Fruit fly (Drosophila melanogaster): Measurements from ENCODE around the gene CG31954.

dm6 chr2L:3539412-3539743 is 29.5 kb upstream of the CG31954 start:
- TF ChIP-seq CG10565 (GFP tag; optimal IDR thresholded peaks at IDR 0.05): no peak
- no peak for TF ChIP-seq CG18599 (GFP tag; optimal IDR thresholded peaks at IDR 0.05)
- no peak for TF ChIP-seq CG4707 (GFP tag; optimal IDR thresholded peaks at IDR 0.05)
- TF ChIP-seq Deaf1 (tag; optimal IDR thresholded peaks at IDR 0.05): peak; percentile 90
- no peak for TF ChIP-seq Atf3 (GFP tag; optimal IDR thresholded peaks at IDR 0.05)
- TF ChIP-seq bigmax (GFP tag; optimal IDR thresholded peaks at IDR 0.05): no peak
- TF ChIP-seq h (optimal IDR thresholded peaks at IDR 0.05): no peak
- no peak for TF ChIP-seq scrt (GFP tag; optimal IDR thresholded peaks at IDR 0.05)
